Worm (Caenorhabditis elegans) whole organism, L3 larva: ENCODE results near the gene clec-202.
A peak's percentile ranks its signal among the peaks of the same experiment; 100 is the strongest.

Source experiments
- R02D3.7 ChIP-seq: fragments of 150-350 bp; optimal IDR thresholded peaks from 2 replicates; lab custom pipeline; 2014; ENCODE audit warnings: missing biosample characterization, missing genetic modification characterization
- ZK546.5 ChIP-seq: sonication (generic microtip); optimal IDR thresholded peaks from 2 replicates; lab custom pipeline; 2017; ENCODE audit warnings: missing biosample characterization, missing genetic modification characterization
- aly-2 ChIP-seq: fragments of 150-350 bp; optimal IDR thresholded peaks from 2 replicates; lab custom pipeline; 2014; ENCODE audit warnings: missing biosample characterization, missing genetic modification characterization
- ama-1 ChIP-seq: fragments of 150-350 bp; optimal IDR thresholded peaks from 2 replicates; lab custom pipeline; 2018
- ceh-28 ChIP-seq: fragments of 150-350 bp; optimal IDR thresholded peaks from 2 replicates; lab custom pipeline; 2014; ENCODE audit warnings: missing biosample characterization, missing genetic modification reagents, missing genetic modification characterization
- ceh-82 ChIP-seq: fragments of 150-350 bp; optimal IDR thresholded peaks from 2 replicates; lab custom pipeline; 2014; ENCODE audit warnings: missing biosample characterization, missing genetic modification characterization
- ceh-9 ChIP-seq: sonication (generic microtip); optimal IDR thresholded peaks from 2 replicates; lab custom pipeline; 2018; ENCODE audit warnings: missing biosample characterization, missing genetic modification characterization
- daf-12 ChIP-seq: fragments of 150-350 bp; optimal IDR thresholded peaks from 2 replicates; lab custom pipeline; 2014; ENCODE audit warnings: missing biosample characterization, missing genetic modification reagents, missing genetic modification characterization
- egl-27 ChIP-seq: sonication (generic microtip); optimal IDR thresholded peaks from 4 replicates; lab custom pipeline; 2017; ENCODE audit warnings: missing biosample characterization, missing genetic modification reagents, missing genetic modification characterization
- egl-5 ChIP-seq: fragments of 150-350 bp; optimal IDR thresholded peaks from 2 replicates; lab custom pipeline; 2017; ENCODE audit warnings: missing biosample characterization, missing genetic modification reagents, missing genetic modification characterization, inconsistent platforms
- elt-2 ChIP-seq: sonication (generic microtip); optimal IDR thresholded peaks from 2 replicates; lab custom pipeline; 2016; ENCODE audit warnings: missing genetic modification reagents, mild to moderate bottlenecking, missing genetic modification characterization, missing compliant biosample characterization
- elt-3 ChIP-seq, 3 experiments: fragments of 150-350 bp in 1 of 3; sonication (generic microtip) in 2 of 3; optimal IDR thresholded peaks; 2 replicates in 2 of 3; 4 replicates in 1 of 3; lab custom pipeline; 2014 to 2017; ENCODE audit warnings: missing biosample characterization in 3 of 3, missing genetic modification characterization in 3 of 3
- eor-1 ChIP-seq, 2 experiments: fragments of 150-350 bp; optimal IDR thresholded peaks; 2 replicates each; lab custom pipeline; 2014 to 2018; ENCODE audit warnings: missing biosample characterization in 2 of 2, missing genetic modification characterization in 2 of 2
- fkh-10 ChIP-seq: sonication (generic microtip); optimal IDR thresholded peaks from 2 replicates; lab custom pipeline; 2017; ENCODE audit warnings: missing biosample characterization, missing genetic modification reagents, missing genetic modification characterization
- fos-1 ChIP-seq: fragments of 150-350 bp; optimal IDR thresholded peaks from 2 replicates; lab custom pipeline; 2014; ENCODE audit warnings: missing biosample characterization, missing genetic modification characterization
- hmg-11 ChIP-seq: sonication (generic microtip); optimal IDR thresholded peaks from 2 replicates; lab custom pipeline; 2016; ENCODE audit warnings: missing genetic modification characterization, missing compliant biosample characterization
- jun-1 ChIP-seq: fragments of 150-350 bp; optimal IDR thresholded peaks from 2 replicates; lab custom pipeline; 2014; ENCODE audit warnings: missing biosample characterization, missing genetic modification reagents, missing genetic modification characterization
- lin-15B ChIP-seq: fragments of 150-350 bp; optimal IDR thresholded peaks from 2 replicates; lab custom pipeline; 2014; ENCODE audit warnings: missing biosample characterization, missing genetic modification characterization
- lin-39 ChIP-seq: fragments of 150-350 bp; optimal IDR thresholded peaks from 2 replicates; lab custom pipeline; 2018; ENCODE audit warnings: missing biosample characterization, missing genetic modification reagents, missing genetic modification characterization
- lsy-12 ChIP-seq: sonication (generic microtip); optimal IDR thresholded peaks from 2 replicates; lab custom pipeline; 2016; ENCODE audit warnings: mild to moderate bottlenecking, missing genetic modification characterization, missing compliant biosample characterization
- mdl-1 ChIP-seq: fragments of 150-350 bp; optimal IDR thresholded peaks from 2 replicates; lab custom pipeline; 2014; ENCODE audit warnings: missing biosample characterization, missing genetic modification characterization
- mml-1 ChIP-seq: fragments of 150-350 bp; sonication (generic microtip); optimal IDR thresholded peaks from 3 replicates; lab custom pipeline; 2014; ENCODE audit warnings: missing biosample characterization, missing genetic modification characterization
- nfya-1 ChIP-seq: sonication (generic microtip); optimal IDR thresholded peaks from 2 replicates; lab custom pipeline; 2017; ENCODE audit warnings: missing genetic modification characterization, mild to moderate bottlenecking, missing compliant biosample characterization, antibody characterized with exemption, moderate library complexity; ENCODE audit not compliant: insufficient read depth
- nhr-11 ChIP-seq: fragments of 150-350 bp; optimal IDR thresholded peaks from 2 replicates; lab custom pipeline; 2014; ENCODE audit warnings: missing biosample characterization, missing genetic modification characterization
- nhr-12 ChIP-seq: fragments of 150-350 bp; optimal IDR thresholded peaks from 2 replicates; lab custom pipeline; 2014; ENCODE audit warnings: missing biosample characterization, missing genetic modification characterization
- nhr-23 ChIP-seq: fragments of 150-350 bp; optimal IDR thresholded peaks from 2 replicates; lab custom pipeline; 2014; ENCODE audit warnings: missing biosample characterization, missing genetic modification reagents, missing genetic modification characterization
- nhr-237 ChIP-seq: fragments of 150-350 bp; optimal IDR thresholded peaks from 2 replicates; lab custom pipeline; 2014; ENCODE audit warnings: missing biosample characterization, missing genetic modification characterization
- nhr-25 ChIP-seq: sonication (generic microtip); optimal IDR thresholded peaks from 2 replicates; lab custom pipeline; 2017; ENCODE audit warnings: missing biosample characterization, missing genetic modification characterization
- nhr-28 ChIP-seq: fragments of 150-350 bp; optimal IDR thresholded peaks from 2 replicates; lab custom pipeline; 2014; ENCODE audit warnings: missing biosample characterization, missing genetic modification characterization
- nhr-43 ChIP-seq: sonication (generic microtip); optimal IDR thresholded peaks from 2 replicates; lab custom pipeline; 2016; ENCODE audit warnings: mild to moderate bottlenecking, missing genetic modification characterization, missing compliant biosample characterization; ENCODE audit not compliant: poor library complexity, severe bottlenecking
- nhr-67 ChIP-seq: fragments of 150-350 bp; optimal IDR thresholded peaks from 2 replicates; lab custom pipeline; 2014; ENCODE audit warnings: missing biosample characterization, missing genetic modification characterization
- nhr-76 ChIP-seq: fragments of 150-350 bp; sonication (generic microtip); optimal IDR thresholded peaks from 5 replicates; lab custom pipeline; 2014; ENCODE audit warnings: missing biosample characterization, missing genetic modification characterization
- nhr-77 ChIP-seq: fragments of 150-350 bp; optimal IDR thresholded peaks from 2 replicates; lab custom pipeline; 2014; ENCODE audit warnings: missing biosample characterization, missing genetic modification characterization
- pha-4 ChIP-seq: fragments of 150-350 bp; optimal IDR thresholded peaks from 2 replicates; lab custom pipeline; 2014; ENCODE audit warnings: missing biosample characterization, missing genetic modification reagents, missing genetic modification characterization
- pqm-1 ChIP-seq: fragments of 150-350 bp; optimal IDR thresholded peaks from 2 replicates; lab custom pipeline; 2017; ENCODE audit warnings: missing biosample characterization, missing genetic modification characterization, inconsistent platforms
- sea-2 ChIP-seq: fragments of 150-350 bp; sonication (generic microtip); optimal IDR thresholded peaks from 4 replicates; lab custom pipeline; 2014; ENCODE audit warnings: missing biosample characterization, missing genetic modification reagents, missing genetic modification characterization
- skn-1 ChIP-seq: fragments of 150-350 bp; optimal IDR thresholded peaks from 2 replicates; lab custom pipeline; 2014; ENCODE audit warnings: missing biosample characterization, missing genetic modification characterization
- snpc-4 ChIP-seq: fragments of 150-350 bp; optimal IDR thresholded peaks from 2 replicates; lab custom pipeline; 2014; ENCODE audit warnings: missing biosample characterization, missing genetic modification characterization
- tbx-2 ChIP-seq: sonication (generic microtip); optimal IDR thresholded peaks from 2 replicates; lab custom pipeline; 2016; ENCODE audit warnings: mild to moderate bottlenecking, missing genetic modification characterization, missing compliant biosample characterization
- unc-62 ChIP-seq: fragments of 150-350 bp; sonication (generic microtip); optimal IDR thresholded peaks from 4 replicates; lab custom pipeline; 2014; ENCODE audit warnings: missing biosample characterization, missing genetic modification reagents, missing genetic modification characterization
- ztf-11 ChIP-seq: fragments of 150-350 bp; optimal IDR thresholded peaks from 2 replicates; lab custom pipeline; 2014; ENCODE audit warnings: missing biosample characterization, missing genetic modification characterization
- ztf-4 ChIP-seq: fragments of 150-350 bp; optimal IDR thresholded peaks from 2 replicates; lab custom pipeline; 2014; ENCODE audit warnings: missing biosample characterization, missing genetic modification characterization

clec-202 gene

DNA sequence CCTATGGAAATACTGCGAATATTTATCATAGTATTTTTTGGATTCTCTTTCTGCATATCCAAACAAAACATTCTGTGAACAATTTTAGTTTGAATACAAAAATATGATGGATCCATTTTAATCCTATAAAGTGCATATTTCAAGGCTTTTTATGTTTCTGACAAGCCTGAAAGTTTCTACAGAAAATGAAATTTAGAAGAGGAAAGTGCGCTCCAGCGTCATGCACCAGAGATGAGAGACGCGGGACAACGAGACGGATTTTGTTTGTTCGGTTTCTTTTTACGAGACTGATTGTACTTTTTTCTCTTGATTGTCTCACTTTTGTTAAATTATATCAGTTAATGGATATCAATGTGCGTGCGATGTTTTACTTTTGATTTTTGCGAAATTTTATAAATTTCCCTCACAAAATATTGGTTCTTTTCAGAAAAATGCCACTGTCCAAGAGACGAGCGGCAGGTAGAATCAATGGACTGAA lies 30.1 kb upstream of the clec-202 start, which contains the start of gene C49C3.6:
TSS of gene C49C3.6 (plus strand) at position 428 of the 478 bp plus-strand sequence.
- TF ChIP-seq nhr-23 (no peak), nhr-76 (tag; lab: Kevin White, UChicago) (no peak), snpc-4 (tag; lab: Kevin White, UChicago) (no peak), ZK546.5 (tag; lab: Kevin White, UChicago) (no peak), mml-1 (tag; lab: Kevin White, UChicago) (no peak), mdl-1 (no peak), hmg-11 (peak; percentile 56), fkh-10 (GFP tag; lab: Kevin White, UChicago) (no peak), nhr-43 (tag; lab: Kevin White, UChicago) (no peak), daf-12 (no peak), ceh-82 (tag; lab: Kevin White, UChicago) (no peak), ceh-9 (tag; lab: Kevin White, UChicago) (no peak), fos-1 (tag; lab: Kevin White, UChicago) (no peak), pha-4 (peak; percentile 33), unc-62 (GFP tag; lab: Kevin White, UChicago) (no peak), tbx-2 (tag; lab: Kevin White, UChicago) (no peak), nhr-28 (no peak), lsy-12 (tag; lab: Kevin White, UChicago) (no peak), ztf-11 (tag; lab: Kevin White, UChicago) (no peak), nhr-11 (tag; lab: Kevin White, UChicago) (no peak), nhr-67 (tag; lab: Kevin White, UChicago) (no peak), lin-39 (tag; lab: Kevin White, UChicago) (no peak), elt-3 (tag; optimal IDR thresholded peaks at IDR 0.05; lab: Kevin White, UChicago) (no peak), nfya-1 (tag; lab: Kevin White, UChicago) (peak; percentile 49), egl-5 (tag; lab: Kevin White, UChicago) (no peak), nhr-12 (tag; lab: Kevin White, UChicago) (no peak), egl-27 (tag; lab: Kevin White, UChicago) (no peak), nhr-25 (tag; lab: Kevin White, UChicago) (no peak), lin-15B (tag; lab: Kevin White, UChicago) (peak; percentile 49), pqm-1 (tag; lab: Kevin White, UChicago) (no peak)

DNA sequence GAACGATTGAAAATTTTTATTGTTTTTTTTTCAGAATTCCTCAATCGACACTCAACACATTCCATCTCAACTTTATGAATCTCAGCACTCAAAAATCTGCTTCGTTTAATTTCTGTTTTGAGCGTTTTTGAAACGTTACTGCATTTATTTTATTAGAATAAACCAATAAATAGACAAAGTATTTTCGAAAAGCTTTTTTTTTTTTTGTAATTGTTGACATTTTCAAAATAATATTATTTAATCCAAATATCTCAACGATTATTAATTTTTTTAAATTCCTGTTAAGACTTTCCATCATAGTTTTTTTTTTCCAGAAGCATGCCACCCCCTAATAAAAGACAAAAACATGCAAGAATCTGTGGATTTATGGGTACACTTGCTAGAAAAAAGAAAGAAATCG lies 29.0 kb upstream of the clec-202 start, which contains the start of gene C49C3.7:
TSS of gene C49C3.7 (plus strand) at position 301 of the 400 bp plus-strand sequence.
- no peak for TF ChIP-seq ceh-9 (tag; lab: Kevin White, UChicago)
- TF ChIP-seq pha-4 = no peak
- no peak for TF ChIP-seq ceh-82 (tag; lab: Kevin White, UChicago)
- TF ChIP-seq lin-39 (tag; lab: Kevin White, UChicago) = no peak
- no peak for TF ChIP-seq ama-1

DNA sequence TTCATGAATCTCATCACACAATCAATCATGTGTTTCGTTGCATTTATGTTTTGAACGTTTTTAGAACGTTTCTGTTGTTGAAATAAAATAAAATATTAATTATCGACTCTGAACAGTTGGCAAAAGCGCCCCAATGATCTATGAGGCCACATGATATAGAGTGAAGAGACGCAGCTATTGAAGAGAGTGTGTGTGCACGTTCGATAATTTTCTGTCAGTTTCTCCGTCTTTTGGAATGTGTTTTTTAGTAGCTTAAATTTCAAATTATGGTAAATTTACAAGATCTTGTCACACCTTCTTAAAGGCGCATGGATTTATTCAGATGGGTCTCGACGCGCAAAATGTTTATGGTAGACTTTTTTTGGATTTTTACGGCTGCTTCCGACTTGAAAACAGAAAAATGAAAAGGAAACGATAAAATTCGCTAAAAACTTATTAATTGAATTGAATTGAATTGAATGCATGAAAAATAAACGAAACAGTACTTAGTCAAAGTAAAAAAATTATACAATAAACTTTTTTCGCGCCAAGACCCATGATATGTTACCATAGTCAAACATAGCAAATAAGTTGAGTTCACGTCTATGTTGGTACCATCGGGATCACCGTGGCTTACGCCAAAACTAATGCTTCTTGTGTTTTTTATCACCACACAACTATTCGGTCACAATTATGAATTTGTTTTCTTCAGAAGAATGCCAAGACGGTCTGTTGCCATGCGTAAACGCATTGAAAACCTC lies 27.5 kb upstream of the clec-202 start, which contains the start of gene C49C3.15:
TSS of gene C49C3.15 (plus strand) at position 690 of the 740 bp plus-strand sequence.
- TF ChIP-seq eor-1 (tag; optimal IDR thresholded peaks at IDR 0.05; lab: Kevin White, UChicago) (no peak), egl-27 (tag; lab: Kevin White, UChicago) (no peak), nhr-237 (no peak), ceh-9 (tag; lab: Kevin White, UChicago) (no peak), lin-15B (tag; lab: Kevin White, UChicago) (peak; percentile 53), nhr-12 (tag; lab: Kevin White, UChicago) (no peak), lin-39 (tag; lab: Kevin White, UChicago) (peak; percentile 12), jun-1 (tag; lab: Kevin White, UChicago) (no peak), R02D3.7 (no peak), aly-2 (no peak), nhr-11 (tag; lab: Kevin White, UChicago) (no peak), nhr-25 (tag; lab: Kevin White, UChicago) (no peak), tbx-2 (tag; lab: Kevin White, UChicago) (no peak), egl-5 (tag; lab: Kevin White, UChicago) (no peak), ceh-82 (tag; lab: Kevin White, UChicago) (no peak), nhr-77 (tag; lab: Kevin White, UChicago) (no peak), nfya-1 (tag; lab: Kevin White, UChicago) (peak; percentile 66), hmg-11 (peak; percentile 45), nhr-67 (tag; lab: Kevin White, UChicago) (no peak), elt-2 (tag; lab: Kevin White, UChicago) (peak; percentile 36), skn-1 (tag; lab: Kevin White, UChicago) (no peak), pha-4 (peak; percentile 40), daf-12 (no peak), ztf-4 (tag; lab: Kevin White, UChicago) (no peak), mdl-1 (no peak), sea-2 (GFP tag; lab: Kevin White, UChicago) (no peak), ceh-28 (tag; lab: Kevin White, UChicago) (no peak), nhr-28 (no peak), pqm-1 (tag; lab: Kevin White, UChicago) (no peak), ZK546.5 (tag; lab: Kevin White, UChicago) (no peak), mml-1 (tag; lab: Kevin White, UChicago) (no peak), nhr-23 (peak; percentile 17)
